Worm (Caenorhabditis elegans): ENCODE data around the gene rpl-23.

The rpl-23 gene

DNA sequence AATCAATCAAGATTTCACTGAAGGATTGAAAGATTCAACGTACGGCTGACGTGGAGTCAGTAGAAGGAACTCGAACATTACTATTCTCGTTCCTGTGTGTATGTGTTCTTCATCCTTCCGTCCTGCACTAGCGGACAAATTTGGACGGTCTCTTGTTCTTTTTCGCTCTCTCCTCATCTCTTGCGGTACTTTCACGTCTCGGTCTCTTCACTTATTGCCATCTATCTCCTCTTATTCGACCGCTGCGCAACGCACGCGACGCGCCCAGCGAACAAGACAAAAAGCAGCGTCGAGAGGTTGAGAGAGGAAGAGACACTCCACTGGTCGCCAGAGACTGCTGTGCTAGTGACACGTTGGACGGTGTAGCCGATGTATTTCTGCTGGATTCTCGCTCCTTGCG is 9.5 kb upstream of the rpl-23 start:
- TF ChIP-seq ceh-82 (tag; optimal IDR thresholded peaks at IDR 0.05) (no peak), nhr-43 (tag; optimal IDR thresholded peaks at IDR 0.05; ENCODE audit: poor library complexity, severe bottlenecking) (no peak), nhr-23 (tag; optimal IDR thresholded peaks at IDR 0.05) (peak; percentile 63), daf-12 (tag; optimal IDR thresholded peaks at IDR 0.05) (no peak), ZK546.5 (tag; optimal IDR thresholded peaks at IDR 0.05) (no peak), nhr-77 (tag; optimal IDR thresholded peaks at IDR 0.05) (no peak), pqm-1 (tag; optimal IDR thresholded peaks at IDR 0.05) (no peak), egl-5 (tag; optimal IDR thresholded peaks at IDR 0.05) (no peak), ceh-28 (tag; optimal IDR thresholded peaks at IDR 0.05) (peak; percentile 65), fkh-10 (GFP tag; optimal IDR thresholded peaks at IDR 0.05) (no peak), nhr-67 (tag; optimal IDR thresholded peaks at IDR 0.05) (no peak), nhr-76 (tag; optimal IDR thresholded peaks at IDR 0.05) (no peak), elt-2 (tag; optimal IDR thresholded peaks at IDR 0.05) (peak; percentile 63), nhr-12 (tag; optimal IDR thresholded peaks at IDR 0.05) (no peak), jun-1 (tag; optimal IDR thresholded peaks at IDR 0.05) (peak; percentile 78), nfya-1 (tag; optimal IDR thresholded peaks at IDR 0.05; ENCODE audit: insufficient read depth) (peak; percentile 90), eor-1 (tag; optimal IDR thresholded peaks at IDR 0.05) (no peak), lin-39 (tag; optimal IDR thresholded peaks at IDR 0.05) (peak; percentile 88), zag-1 (tag; optimal IDR thresholded peaks at IDR 0.05) (no peak), fos-1 (tag; optimal IDR thresholded peaks at IDR 0.05) (no peak), ceh-9 (tag; optimal IDR thresholded peaks at IDR 0.05) (no peak), elt-1 (tag; optimal IDR thresholded peaks at IDR 0.05) (no peak), nhr-237 (tag; optimal IDR thresholded peaks at IDR 0.05) (no peak), R02D3.7 (tag; optimal IDR thresholded peaks at IDR 0.05) (peak; percentile 29), mdl-1 (tag; optimal IDR thresholded peaks at IDR 0.05) (peak; percentile 32), ceh-16 (tag; optimal IDR thresholded peaks at IDR 0.05) (no peak), skn-1 (tag; optimal IDR thresholded peaks at IDR 0.05) (peak; percentile 24), snpc-4 (tag; optimal IDR thresholded peaks at IDR 0.05) (peak; percentile 89), hmg-11 (tag; optimal IDR thresholded peaks at IDR 0.05) (peak; percentile 88), tbx-2 (tag; optimal IDR thresholded peaks at IDR 0.05) (no peak), nhr-25 (tag; optimal IDR thresholded peaks at IDR 0.05) (peak; percentile 75), unc-39 (tag; optimal IDR thresholded peaks at IDR 0.05) (no peak), nhr-28 (tag; optimal IDR thresholded peaks at IDR 0.05) (no peak), unc-62 (GFP tag; optimal IDR thresholded peaks at IDR 0.05) (peak; percentile 34), fkh-2 (tag; optimal IDR thresholded peaks at IDR 0.05) (no peak), egl-27 (tag; optimal IDR thresholded peaks at IDR 0.05) (no peak), ztf-11 (tag; optimal IDR thresholded peaks at IDR 0.05) (no peak), aly-2 (tag; optimal IDR thresholded peaks at IDR 0.05) (no peak), elt-3 (tag; optimal IDR thresholded peaks at IDR 0.05) (peak in 1 of 3 experiments; percentile 26), lin-15B (tag; optimal IDR thresholded peaks at IDR 0.05) (peak; percentile 70), ztf-4 (tag; optimal IDR thresholded peaks at IDR 0.05) (no peak), ama-1 (optimal IDR thresholded peaks at IDR 0.05) (peak; percentile 82), mml-1 (tag; optimal IDR thresholded peaks at IDR 0.05) (no peak), pha-4 (tag; optimal IDR thresholded peaks at IDR 0.05) (peak; percentile 78), sea-2 (GFP tag; optimal IDR thresholded peaks at IDR 0.05) (no peak), lsy-12 (tag; optimal IDR thresholded peaks at IDR 0.05) (no peak), nhr-11 (tag; optimal IDR thresholded peaks at IDR 0.05) (no peak)

DNA sequence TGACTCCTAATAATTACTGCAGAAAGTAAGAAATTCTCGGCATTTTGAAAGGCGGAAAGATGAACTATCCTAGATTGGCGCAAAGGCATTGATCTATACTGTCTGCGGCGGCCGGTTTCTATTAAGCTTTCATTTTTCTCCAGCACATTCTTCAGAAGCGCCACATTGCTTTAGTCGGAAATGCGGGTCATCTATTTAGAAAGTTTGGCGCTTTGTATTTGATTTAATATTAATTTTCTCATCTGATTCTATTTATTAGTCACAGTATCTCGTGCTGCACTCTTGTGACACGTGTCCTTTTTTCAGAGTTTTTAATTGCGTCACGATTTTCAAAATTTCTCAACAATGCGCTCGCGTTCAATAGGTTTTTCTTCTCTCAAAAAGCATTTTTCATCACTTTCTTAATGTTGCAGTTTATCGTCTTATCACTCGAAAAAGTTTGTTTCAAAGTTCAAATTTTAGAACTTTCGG is 9.1 kb upstream of the rpl-23 start:
- TF ChIP-seq nhr-43 (tag; optimal IDR thresholded peaks at IDR 0.05; ENCODE audit: poor library complexity, severe bottlenecking), result peak; percentile 76
- no peak for TF ChIP-seq lin-39 (tag; optimal IDR thresholded peaks at IDR 0.05)
- peak; percentile 59 for TF ChIP-seq ama-1 (optimal IDR thresholded peaks at IDR 0.05)
- peak; percentile 55 for TF ChIP-seq ztf-4 (tag; optimal IDR thresholded peaks at IDR 0.05)
- no peak for TF ChIP-seq fkh-10 (GFP tag; optimal IDR thresholded peaks at IDR 0.05)
